Worm (Caenorhabditis elegans) whole organism, late embryonic: ENCODE data around the gene T14G8.6.

Source experiments
- Y22D7AL.16 ChIP-seq: sonication (generic microtip); optimal IDR thresholded peaks from 2 replicates; lab custom pipeline; 2016; ENCODE audit warnings: missing genetic modification characterization, missing compliant biosample characterization
- ama-1 ChIP-seq: fragments of 150-350 bp; optimal IDR thresholded peaks from 2 replicates; lab custom pipeline; 2014
- ceh-2 ChIP-seq: sonication (generic microtip); optimal IDR thresholded peaks from 2 replicates; lab custom pipeline; 2016; ENCODE audit warnings: missing genotype, missing genetic modification characterization, missing compliant biosample characterization
- ceh-22 ChIP-seq: sonication (generic microtip); optimal IDR thresholded peaks from 2 replicates; lab custom pipeline; 2017; ENCODE audit warnings: missing biosample characterization, missing genetic modification characterization
- ceh-24 ChIP-seq: sonication (generic microtip); optimal IDR thresholded peaks from 2 replicates; lab custom pipeline; 2016; ENCODE audit warnings: mild to moderate bottlenecking, missing genetic modification characterization, missing compliant biosample characterization
- ceh-34 ChIP-seq: sonication (generic microtip); optimal IDR thresholded peaks from 2 replicates; lab custom pipeline; 2016; ENCODE audit warnings: mild to moderate bottlenecking, missing genetic modification characterization, missing compliant biosample characterization
- fkh-10 ChIP-seq: fragments of 150-350 bp; optimal IDR thresholded peaks from 2 replicates; lab custom pipeline; 2014; ENCODE audit warnings: missing biosample characterization, missing genetic modification reagents, missing genetic modification characterization
- hlh-13 ChIP-seq: fragments of 200-800 bp; sonication (Bioruptor generic); optimal IDR thresholded peaks from 2 replicates; lab custom pipeline; 2018; ENCODE audit warnings: mild to moderate bottlenecking, missing genetic modification characterization, missing compliant biosample characterization
- hlh-15 ChIP-seq: sonication (generic microtip); optimal IDR thresholded peaks from 2 replicates; lab custom pipeline; 2016; ENCODE audit warnings: missing genetic modification characterization, missing compliant biosample characterization
- ref-2 ChIP-seq: sonication (generic microtip); optimal IDR thresholded peaks from 2 replicates; lab custom pipeline; 2016; ENCODE audit warnings: missing genetic modification characterization, missing compliant biosample characterization
- syd-9 ChIP-seq: sonication (generic microtip); optimal IDR thresholded peaks from 2 replicates; lab custom pipeline; 2016; ENCODE audit warnings: mild to moderate bottlenecking, missing genetic modification characterization, moderate library complexity, missing compliant biosample characterization
- unc-86 ChIP-seq: sonication (generic microtip); optimal IDR thresholded peaks from 2 replicates; lab custom pipeline; 2016; ENCODE audit warnings: missing genetic modification characterization, missing compliant biosample characterization
- zip-5 ChIP-seq: sonication (generic microtip); optimal IDR thresholded peaks from 2 replicates; lab custom pipeline; 2016; ENCODE audit warnings: missing genetic modification characterization, missing compliant biosample characterization

- TF ChIP-seq ceh-22 (tag; lab: Kevin White, UChicago): no peak
- no peak for TF ChIP-seq Y22D7AL.16 (tag; lab: Kevin White, UChicago)
- TF ChIP-seq hlh-13 (GFP tag; lab: Kevin White, UChicago): no peak
- no peak for TF ChIP-seq ceh-34 (tag; lab: Kevin White, UChicago)
- TF ChIP-seq fkh-10 (GFP tag; lab: Kevin White, UChicago): no peak
- TF ChIP-seq ref-2: no peak
- no peak for TF ChIP-seq ama-1 (lab: Kevin White, UChicago)
- no peak for TF ChIP-seq zip-5 (tag; lab: Kevin White, UChicago)
- TF ChIP-seq ceh-2 (tag; lab: Kevin White, UChicago): no peak
- TF ChIP-seq ceh-24 (tag; lab: Kevin White, UChicago): no peak
- no peak for TF ChIP-seq hlh-15 (tag; lab: Kevin White, UChicago)
- TF ChIP-seq unc-86: no peak
- TF ChIP-seq syd-9: no peak
Observed at ce11 chrX:12869412-12869811, 6.8 kb upstream of the T14G8.6 start.
